Fruit fly (Drosophila melanogaster) whole organism, embryonic: ENCODE measurements around the gene CG43293.
A peak's percentile ranks its signal among the peaks of the same experiment; 100 is the strongest.

Experiments used
- Bteb2 ChIP-seq: fragments of 200-800 bp; sonication (Bioruptor generic); optimal IDR thresholded peaks from 2 replicates; lab custom pipeline; 2016; ENCODE audit warnings: missing biosample characterization, missing genetic modification characterization
- CG10979 ChIP-seq: fragments of 200-800 bp; sonication (Bioruptor generic); optimal IDR thresholded peaks from 2 replicates; lab custom pipeline; 2018; ENCODE audit warnings: missing biosample characterization, mild to moderate bottlenecking, missing genetic modification characterization, moderate library complexity
- CG12659 ChIP-seq: fragments of 200-800 bp; sonication (Bioruptor generic); optimal IDR thresholded peaks from 3 replicates; lab custom pipeline; 2017; ENCODE audit warnings: mild to moderate bottlenecking, missing biosample characterization, missing genetic modification reagents, missing genetic modification characterization
- CG12769 ChIP-seq: fragments of 200-800 bp; sonication (Bioruptor generic); optimal IDR thresholded peaks from 2 replicates; lab custom pipeline; 2019; ENCODE audit warnings: missing biosample characterization, mild to moderate bottlenecking, missing genetic modification characterization, moderate library complexity
- CG17912 ChIP-seq: fragments of 200-800 bp; sonication (Bioruptor generic); optimal IDR thresholded peaks from 2 replicates; lab custom pipeline; 2018; ENCODE audit warnings: missing biosample characterization, mild to moderate bottlenecking, missing genetic modification characterization
- CG1832 ChIP-seq: fragments of 200-800 bp; sonication (Bioruptor generic); optimal IDR thresholded peaks from 2 replicates; lab custom pipeline; 2017; ENCODE audit warnings: missing biosample characterization, mild to moderate bottlenecking, missing genetic modification characterization, inconsistent platforms
- CG3065 ChIP-seq: fragments of 200-800 bp; sonication (Bioruptor generic); optimal IDR thresholded peaks from 2 replicates; lab custom pipeline; 2016; ENCODE audit warnings: missing biosample characterization, missing genetic modification characterization
- CG31365 ChIP-seq: fragments of 200-800 bp; sonication (Bioruptor generic); optimal IDR thresholded peaks from 2 replicates; lab custom pipeline; 2018; ENCODE audit warnings: missing biosample characterization, mild to moderate bottlenecking, missing genetic modification characterization
- CG33213 ChIP-seq: fragments of 200-800 bp; sonication (Bioruptor generic); optimal IDR thresholded peaks from 3 replicates; lab custom pipeline; 2016; ENCODE audit warnings: missing biosample characterization, missing genetic modification characterization
- CG34422 ChIP-seq: fragments of 200-800 bp; sonication (Bioruptor generic); IDR thresholded peaks from 3 replicates; pipeline ENCODE4 v1.3.6; 2022; ENCODE audit warnings: missing biosample characterization, missing genetic modification characterization
- CG4617 ChIP-seq: fragments of 200-800 bp; sonication (Bioruptor generic); optimal IDR thresholded peaks from 3 replicates; lab custom pipeline; 2016; ENCODE audit warnings: missing biosample characterization, missing genetic modification characterization, borderline replicate concordance
- CG5245 ChIP-seq: fragments of 200-800 bp; sonication (Bioruptor generic); optimal IDR thresholded peaks from 3 replicates; lab custom pipeline; 2016; ENCODE audit warnings: missing biosample characterization, missing genetic modification characterization
- CG7372 ChIP-seq: fragments of 200-800 bp; sonication (Bioruptor generic); IDR thresholded peaks from 2 replicates; pipeline ENCODE4 v1.3.6; 2022; ENCODE audit warnings: missing biosample characterization, missing genetic modification characterization
- CG7928 ChIP-seq: fragments of 200-800 bp; sonication (Bioruptor generic); optimal IDR thresholded peaks from 2 replicates; lab custom pipeline; 2017; ENCODE audit warnings: missing biosample characterization, mild to moderate bottlenecking, missing genetic modification characterization
- CG8290 ChIP-seq, 3 experiments: fragments of 200-800 bp; sonication (Bioruptor generic); optimal IDR thresholded peaks; 2 replicates each; lab custom pipeline; 2016 to 2019; ENCODE audit warnings: missing biosample characterization in 3 of 3, missing genetic modification characterization in 3 of 3, mild to moderate bottlenecking in 2 of 3, moderate library complexity in 1 of 3
- CG9876 ChIP-seq: fragments of 200-800 bp; sonication (Bioruptor generic); optimal IDR thresholded peaks from 2 replicates; lab custom pipeline; 2016; ENCODE audit warnings: missing biosample characterization, missing genetic modification characterization
- CkIIα-i1 ChIP-seq: fragments of 200-800 bp; sonication (Bioruptor generic); IDR thresholded peaks from 2 replicates; pipeline ENCODE4 v1.3.6; 2022; ENCODE audit warnings: missing biosample characterization, missing genetic modification characterization
- D19B ChIP-seq: fragments of 200-800 bp; sonication (Bioruptor generic); optimal IDR thresholded peaks from 2 replicates; lab custom pipeline; 2017; ENCODE audit warnings: missing biosample characterization, mild to moderate bottlenecking, missing genetic modification characterization
- Deaf1 ChIP-seq: fragments of 200-800 bp; optimal IDR thresholded peaks from 3 replicates; lab custom pipeline; 2019; ENCODE audit warnings: missing biosample characterization, mild to moderate bottlenecking, missing genetic modification characterization, moderate library complexity
- Doc3 ChIP-seq: fragments of 200-800 bp; sonication (Bioruptor generic); IDR thresholded peaks from 3 replicates; pipeline ENCODE4 v1.3.6; 2022; ENCODE audit warnings: missing biosample characterization, missing genetic modification characterization; ENCODE audit not compliant: partially characterized antibody
- Fer2 ChIP-seq: fragments of 200-800 bp; sonication (Bioruptor generic); optimal IDR thresholded peaks from 2 replicates; lab custom pipeline; 2018; ENCODE audit warnings: missing biosample characterization, mild to moderate bottlenecking, missing genetic modification characterization, moderate library complexity
- H15 ChIP-seq: fragments of 200-800 bp; sonication (Bioruptor generic); IDR thresholded peaks from 3 replicates; pipeline ENCODE4 v1.3.6; 2022; ENCODE audit warnings: missing biosample characterization, missing genetic modification characterization
- HmgZ ChIP-seq: fragments of 200-800 bp; sonication (Bioruptor generic); optimal IDR thresholded peaks from 2 replicates; lab custom pipeline; 2018; ENCODE audit warnings: missing biosample characterization, mild to moderate bottlenecking, missing genetic modification characterization
- Hmx ChIP-seq: fragments of 200-800 bp; sonication (Bioruptor generic); optimal IDR thresholded peaks from 2 replicates; lab custom pipeline; 2016; ENCODE audit warnings: missing biosample characterization, missing genetic modification characterization
- Hr39 ChIP-seq: fragments of >200 bp; optimal IDR thresholded peaks from 2 replicates; lab custom pipeline; 2017
- MESR4 ChIP-seq: fragments of 200-800 bp; sonication (Bioruptor generic); optimal IDR thresholded peaks from 2 replicates; lab custom pipeline; 2018; ENCODE audit warnings: missing biosample characterization, mild to moderate bottlenecking, missing genetic modification characterization, moderate library complexity
- MTF-1 ChIP-seq: fragments of 200-800 bp; sonication (Bioruptor generic); optimal IDR thresholded peaks from 2 replicates; lab custom pipeline; 2018; ENCODE audit warnings: missing biosample characterization, mild to moderate bottlenecking, missing genetic modification characterization, borderline replicate concordance
- Sox100B ChIP-seq: fragments of 200-800 bp; sonication (Bioruptor generic); optimal IDR thresholded peaks from 3 replicates; lab custom pipeline; 2018; ENCODE audit warnings: missing biosample characterization, mild to moderate bottlenecking, missing genetic modification characterization
- TFAM ChIP-seq: fragments of 200-800 bp; sonication (Bioruptor generic); optimal IDR thresholded peaks from 2 replicates; lab custom pipeline; 2017; ENCODE audit warnings: missing biosample characterization, missing genetic modification characterization, inconsistent platforms
- Tbp ChIP-seq: fragments of >200 bp; optimal IDR thresholded peaks from 2 replicates; lab custom pipeline; 2018; ENCODE audit warnings: missing biosample characterization, missing genetic modification characterization
- az2 ChIP-seq: fragments of 200-800 bp; sonication (Bioruptor generic); optimal IDR thresholded peaks from 3 replicates; lab custom pipeline; 2016; ENCODE audit warnings: missing biosample characterization, missing genetic modification characterization
- bbx ChIP-seq: fragments of 200-800 bp; sonication (Bioruptor generic); IDR thresholded peaks from 2 replicates; pipeline ENCODE4 v1.3.6; 2022; ENCODE audit warnings: missing biosample characterization, missing genetic modification characterization; ENCODE audit not compliant: partially characterized antibody
- bsh ChIP-seq, 2 experiments: fragments of 200-800 bp; sonication (Bioruptor generic); optimal IDR thresholded peaks; 2 replicates each; lab custom pipeline; 2017 to 2018; ENCODE audit warnings: mild to moderate bottlenecking in 2 of 2, missing biosample characterization in 2 of 2, missing genetic modification characterization in 2 of 2, moderate library complexity in 1 of 2
- cato ChIP-seq: fragments of 200-800 bp; sonication (Bioruptor generic); optimal IDR thresholded peaks from 2 replicates; lab custom pipeline; 2016; ENCODE audit warnings: missing biosample characterization, missing genetic modification characterization, borderline replicate concordance
- gcm2 ChIP-seq: fragments of 200-800 bp; sonication (Bioruptor generic); optimal IDR thresholded peaks from 2 replicates; lab custom pipeline; 2016; ENCODE audit warnings: missing biosample characterization, missing genetic modification characterization
- gro ChIP-seq: fragments of 200-800 bp; sonication (Bioruptor generic); optimal IDR thresholded peaks from 2 replicates; lab custom pipeline; 2016; ENCODE audit warnings: missing biosample characterization, missing genetic modification characterization
- inv ChIP-seq: fragments of 200-800 bp; sonication (Bioruptor generic); IDR thresholded peaks from 2 replicates; pipeline ENCODE4 v1.3.6; 2022; ENCODE audit warnings: missing biosample characterization, missing genetic modification characterization; ENCODE audit not compliant: partially characterized antibody
- pfk ChIP-seq: fragments of 200-800 bp; sonication (Bioruptor generic); optimal IDR thresholded peaks from 2 replicates; lab custom pipeline; 2018; ENCODE audit warnings: missing biosample characterization, mild to moderate bottlenecking, missing genetic modification characterization, moderate library complexity
- phol ChIP-seq: fragments of 200-800 bp; sonication (Bioruptor generic); optimal IDR thresholded peaks from 3 replicates; lab custom pipeline; 2018; ENCODE audit warnings: missing biosample characterization, mild to moderate bottlenecking, missing genetic modification characterization, moderate library complexity
- pita ChIP-seq: fragments of 200-800 bp; sonication (Bioruptor generic); optimal IDR thresholded peaks from 2 replicates; lab custom pipeline; 2017; ENCODE audit warnings: missing biosample characterization, mild to moderate bottlenecking, missing genetic modification characterization
- repo ChIP-seq: fragments of 200-800 bp; sonication (Bioruptor generic); optimal IDR thresholded peaks from 2 replicates; lab custom pipeline; 2016; ENCODE audit warnings: missing biosample characterization, missing genetic modification characterization
- ro ChIP-seq: fragments of 200-800 bp; sonication (Bioruptor generic); IDR thresholded peaks from 2 replicates; pipeline ENCODE4 v1.3.6; 2022; ENCODE audit warnings: missing biosample characterization, missing genetic modification characterization
- seq ChIP-seq: fragments of 200-800 bp; sonication (Bioruptor generic); IDR thresholded peaks from 2 replicates; pipeline ENCODE4 v1.3.6; 2022; ENCODE audit warnings: missing biosample characterization, missing genetic modification characterization
- slp2 ChIP-seq: fragments of 200-800 bp; sonication (Bioruptor generic); optimal IDR thresholded peaks from 2 replicates; lab custom pipeline; 2016; ENCODE audit warnings: missing biosample characterization, missing genetic modification characterization
- sna ChIP-seq: fragments of 200-800 bp; sonication (Bioruptor generic); IDR thresholded peaks from 2 replicates; pipeline ENCODE4 v1.3.6; 2022; ENCODE audit warnings: missing biosample characterization, missing genetic modification characterization; ENCODE audit not compliant: partially characterized antibody
- sob ChIP-seq: fragments of 200-800 bp; sonication (Bioruptor generic); IDR thresholded peaks from 2 replicates; pipeline ENCODE4 v1.3.6; 2022; ENCODE audit warnings: missing biosample characterization, missing genetic modification characterization
- trh ChIP-seq: fragments of 200-800 bp; sonication (Bioruptor generic); optimal IDR thresholded peaks from 2 replicates; lab custom pipeline; 2016; ENCODE audit warnings: missing biosample characterization, missing genetic modification characterization
- twi ChIP-seq: fragments of 200-800 bp; optimal IDR thresholded peaks from 2 replicates; lab custom pipeline; 2019; ENCODE audit warnings: missing biosample characterization, mild to moderate bottlenecking, missing genetic modification characterization, moderate library complexity

Gene CG43293

dm6 chr3L:6193556-6194114 is 8.6 kb downstream of the CG43293 start (continued):
- TF ChIP-seq CG3065 (GFP tag; lab: Kevin White, UChicago) (no peak), CG4617 (GFP tag; lab: Kevin White, UChicago) (peak; percentile 68), CG1832 (peak; percentile 56), CG5245 (no peak), Tbp (no peak), MESR4 (GFP tag; lab: Kevin White, UChicago) (peak; percentile 73), HmgZ (tag; lab: Kevin White, UChicago) (no peak), sob (GFP tag; lab: Robert Waterston, UW) (no peak), bsh (GFP tag; optimal IDR thresholded peaks at IDR 0.05; lab: Kevin White, UChicago) (no peak), Doc3 (no peak), CG9876 (GFP tag; lab: Kevin White, UChicago) (no peak), Sox100B (GFP tag; lab: Kevin White, UChicago) (no peak), Hr39 (lab: Kevin White, UChicago) (no peak), TFAM (no peak), H15 (GFP tag; lab: Robert Waterston, UW) (no peak), pita (no peak), sna (GFP tag; lab: Robert Waterston, UW) (no peak), gro (GFP tag; lab: Kevin White, UChicago) (no peak), CG7372 (GFP tag; lab: Robert Waterston, UW) (no peak), pfk (no peak), CG12659 (no peak), inv (GFP tag; lab: Robert Waterston, UW) (0 out of 2 replicates have a peak, but pooled peaks have one; percentile 4), ro (GFP tag; lab: Robert Waterston, UW) (no peak), Bteb2 (GFP tag; lab: Kevin White, UChicago) (no peak), phol (tag; lab: Kevin White, UChicago) (peak; percentile 70), Hmx (GFP tag; lab: Kevin White, UChicago) (no peak), repo (GFP tag; lab: Kevin White, UChicago) (no peak), CG10979 (tag; lab: Kevin White, UChicago) (no peak), CG34422 (GFP tag; lab: Robert Waterston, UW) (peak; percentile 17; the same call in 1 of the 3 replicates), CkIIα-i1 (GFP tag; lab: Robert Waterston, UW) (no peak), gcm2 (GFP tag; lab: Kevin White, UChicago) (no peak)

- TF ChIP-seq trh (GFP tag; lab: Kevin White, UChicago) (no peak), CG17912 (GFP tag; lab: Kevin White, UChicago) (no peak), cato (no peak), Fer2 (no peak), D19B (GFP tag; lab: Kevin White, UChicago) (no peak), seq (GFP tag; lab: Robert Waterston, UW) (no peak), az2 (no peak), CG12769 (tag; lab: Kevin White, UChicago) (no peak), CG8290 (GFP tag; optimal IDR thresholded peaks at IDR 0.05; lab: Kevin White, UChicago) (no peak), CG8290 (tag; optimal IDR thresholded peaks at IDR 0.05; lab: Kevin White, UChicago) (no peak), CG7928 (GFP tag; lab: Kevin White, UChicago) (no peak), slp2 (GFP tag; lab: Kevin White, UChicago) (no peak), CG33213 (GFP tag; lab: Kevin White, UChicago) (no peak), MTF-1 (GFP tag; lab: Kevin White, UChicago) (no peak), bbx (GFP tag; lab: Robert Waterston, UW) (no peak), Deaf1 (no peak), twi (no peak), CG31365 (tag; lab: Kevin White, UChicago) (no peak)
Measured at dm6 chr3L:6200173-6200572, 15.2 kb downstream of the CG43293 start, which contains the start of gene CG8219. Gene CG8219, plus strand, starts transcription at chr3L:6200473.
